Fruit fly (Drosophila melanogaster) whole organism, wandering third instar larva: ENCODE measurements around the gene CG12438.

Experiments used
- CG32264 ChIP-seq: fragments of 200-800 bp; sonication (Bioruptor generic); optimal IDR thresholded peaks from 2 replicates; lab custom pipeline; 2016; ENCODE audit warnings: missing biosample characterization, missing genetic modification characterization
- CG9705 ChIP-seq: fragments of 200-800 bp; sonication (Bioruptor generic); optimal IDR thresholded peaks from 2 replicates; lab custom pipeline; 2018; ENCODE audit warnings: missing biosample characterization, mild to moderate bottlenecking, missing genetic modification characterization
- CrebA ChIP-seq: fragments of 200-800 bp; sonication (Bioruptor generic); optimal IDR thresholded peaks from 2 replicates; lab custom pipeline; 2016; ENCODE audit warnings: missing biosample characterization, mild to moderate bottlenecking, missing genetic modification characterization, borderline replicate concordance
- Dfd ChIP-seq: fragments of >200 bp; optimal IDR thresholded peaks from 2 replicates; lab custom pipeline; 2017; ENCODE audit warnings: missing biosample characterization, missing genetic modification characterization
- Dif ChIP-seq: fragments of 200-275, 200-300 bp; sonication (Bioruptor generic); optimal IDR thresholded peaks from 2 replicates; lab custom pipeline; 2018; ENCODE audit warnings: missing biosample characterization, missing genetic modification characterization; ENCODE audit not compliant: partially characterized antibody
- GATAd ChIP-seq: sonication (Bioruptor generic); optimal IDR thresholded peaks from 2 replicates; lab custom pipeline; 2016; ENCODE audit warnings: missing biosample characterization, missing genetic modification characterization
- HLH106 ChIP-seq: fragments of 200-800 bp; optimal IDR thresholded peaks from 3 replicates; lab custom pipeline; 2019; ENCODE audit warnings: missing biosample characterization, mild to moderate bottlenecking, missing genetic modification characterization, moderate library complexity
- Hnf4 ChIP-seq: fragments of 200-800 bp; sonication (Bioruptor generic); optimal IDR thresholded peaks from 2 replicates; lab custom pipeline; 2016; ENCODE audit warnings: missing biosample characterization, mild to moderate bottlenecking, missing genetic modification characterization
- Hr78 ChIP-seq: fragments of >200 bp; optimal IDR thresholded peaks from 2 replicates; lab custom pipeline; 2017; ENCODE audit warnings: missing biosample characterization, missing genetic modification characterization
- Hr83 ChIP-seq: fragments of 200-300 bp; sonication (Bioruptor generic); optimal IDR thresholded peaks from 2 replicates; lab custom pipeline; 2016; ENCODE audit warnings: missing biosample characterization, mild to moderate bottlenecking, missing genetic modification characterization, moderate library complexity; ENCODE audit not compliant: poor library complexity, severe bottlenecking
- Jra ChIP-seq: sonication (Bioruptor generic); optimal IDR thresholded peaks from 2 replicates; lab custom pipeline; 2016; ENCODE audit warnings: missing biosample characterization, missing genetic modification characterization
- Mio ChIP-seq: sonication (Bioruptor generic); optimal IDR thresholded peaks from 2 replicates; lab custom pipeline; 2016; ENCODE audit warnings: missing biosample characterization, missing genetic modification characterization
- Myc ChIP-seq: fragments of >200 bp; optimal IDR thresholded peaks from 2 replicates; lab custom pipeline; 2017
- N ChIP-seq: fragments of >200 bp; optimal IDR thresholded peaks from 2 replicates; lab custom pipeline; 2018; ENCODE audit warnings: missing biosample characterization, missing external identifiers, missing genetic modification characterization
- OdsH ChIP-seq: fragments of 200-800 bp; sonication (Bioruptor generic); optimal IDR thresholded peaks from 2 replicates; lab custom pipeline; 2016; ENCODE audit warnings: missing biosample characterization, mild to moderate bottlenecking, missing genetic modification characterization
- Rel ChIP-seq, 2 experiments: fragments of 200-800 bp; sonication (Bioruptor generic) in 1 of 2; optimal IDR thresholded peaks; 2 replicates in 1 of 2; 3 replicates in 1 of 2; lab custom pipeline; 2016 to 2019; ENCODE audit warnings: mild to moderate bottlenecking in 2 of 2, missing biosample characterization in 2 of 2, missing genetic modification characterization in 2 of 2, moderate library complexity in 1 of 2
- Sp1 ChIP-seq: fragments of 200-800 bp; sonication (Bioruptor generic); optimal IDR thresholded peaks from 3 replicates; lab custom pipeline; 2019; ENCODE audit warnings: missing biosample characterization, mild to moderate bottlenecking, missing genetic modification characterization, moderate library complexity
- Vsx2 ChIP-seq: fragments of 200-300, 225-300 bp; sonication (Bioruptor generic); optimal IDR thresholded peaks from 2 replicates; lab custom pipeline; 2018; ENCODE audit warnings: missing biosample characterization, missing genetic modification characterization; ENCODE audit not compliant: partially characterized antibody
- br ChIP-seq: fragments of 200-800 bp; sonication (Bioruptor generic); optimal IDR thresholded peaks from 2 replicates; lab custom pipeline; 2016; ENCODE audit warnings: missing biosample characterization, missing genetic modification characterization
- brk ChIP-seq: fragments of 200-800 bp; sonication (Bioruptor generic); optimal IDR thresholded peaks from 2 replicates; lab custom pipeline; 2016; ENCODE audit warnings: missing biosample characterization, mild to moderate bottlenecking, missing genetic modification characterization
- dl ChIP-seq, 2 experiments: fragments of 175-275, 200-275 bp in 1 of 2; fragments of 200-275 bp in 1 of 2; sonication (Bioruptor generic); optimal IDR thresholded peaks; lab custom pipeline; 2018; ENCODE audit warnings: mild to moderate bottlenecking in 2 of 2, missing biosample characterization in 2 of 2, missing genetic modification characterization in 2 of 2, moderate library complexity in 2 of 2; ENCODE audit not compliant: partially characterized antibody in 2 of 2, insufficient read depth in 1 of 2
- dmrt93B ChIP-seq: fragments of 200-800 bp; sonication (Bioruptor generic); optimal IDR thresholded peaks from 2 replicates; lab custom pipeline; 2018; ENCODE audit warnings: missing biosample characterization, mild to moderate bottlenecking, missing genetic modification characterization
- dsf ChIP-seq: sonication (Bioruptor generic); optimal IDR thresholded peaks from 2 replicates; lab custom pipeline; 2016; ENCODE audit warnings: missing biosample characterization, missing genetic modification characterization, borderline replicate concordance
- ey ChIP-seq: fragments of 200-800 bp; sonication (Bioruptor generic); optimal IDR thresholded peaks from 2 replicates; lab custom pipeline; 2016; ENCODE audit warnings: missing biosample characterization, missing genetic modification characterization
- foxo ChIP-seq, 2 experiments: fragments of 200-800 bp; sonication (Bioruptor generic); optimal IDR thresholded peaks; 2 replicates in 1 of 2; 3 replicates in 1 of 2; lab custom pipeline; 2016 to 2017; ENCODE audit warnings: missing biosample characterization in 2 of 2, missing genetic modification characterization in 2 of 2
- fru ChIP-seq: fragments of 200-800 bp; sonication (Bioruptor generic); optimal IDR thresholded peaks from 3 replicates; lab custom pipeline; 2016; ENCODE audit warnings: missing biosample characterization, mild to moderate bottlenecking, missing genetic modification characterization
- h ChIP-seq: fragments of 200-800 bp; sonication (Bioruptor generic); optimal IDR thresholded peaks from 3 replicates; lab custom pipeline; 2016; ENCODE audit warnings: missing biosample characterization, mild to moderate bottlenecking, missing genetic modification characterization
- jim ChIP-seq: fragments of 175-275, 200-325 bp; sonication (Bioruptor generic); optimal IDR thresholded peaks from 2 replicates; lab custom pipeline; 2016; ENCODE audit warnings: missing biosample characterization, mild to moderate bottlenecking, missing genetic modification characterization
- pan ChIP-seq: fragments of >200 bp; optimal IDR thresholded peaks from 2 replicates; lab custom pipeline; 2017
- psq ChIP-seq: fragments of 200-800 bp; sonication (Bioruptor generic); optimal IDR thresholded peaks from 3 replicates; lab custom pipeline; 2017; ENCODE audit warnings: missing biosample characterization, mild to moderate bottlenecking, missing genetic modification characterization, moderate library complexity
- rgr ChIP-seq: fragments of 200-800 bp; sonication (Bioruptor generic); optimal IDR thresholded peaks from 3 replicates; lab custom pipeline; 2016; ENCODE audit warnings: missing biosample characterization, mild to moderate bottlenecking, missing genetic modification characterization
- sage ChIP-seq: fragments of 200-800 bp; sonication (Bioruptor generic); optimal IDR thresholded peaks from 2 replicates; lab custom pipeline; 2016; ENCODE audit warnings: missing biosample characterization, mild to moderate bottlenecking, missing genetic modification characterization
- tai ChIP-seq: sonication (Bioruptor generic); optimal IDR thresholded peaks from 2 replicates; lab custom pipeline; 2016; ENCODE audit warnings: missing biosample characterization, missing genetic modification characterization
- woc ChIP-seq: sonication (Bioruptor generic); optimal IDR thresholded peaks from 2 replicates; lab custom pipeline; 2016; ENCODE audit warnings: missing biosample characterization, mild to moderate bottlenecking, missing genetic modification characterization

CG12438 gene

dm6 chr2L:8735572-8735996, 16.5 kb upstream of the CG12438 start:
- TF ChIP-seq brk (GFP tag; lab: Kevin White, UChicago) (no peak), fru (GFP tag; lab: Kevin White, UChicago) (peak; percentile 62), Jra (GFP tag; lab: Kevin White, UChicago) (peak; percentile 85), Sp1 (GFP tag; lab: Kevin White, UChicago) (peak; percentile 66), br (GFP tag; lab: Kevin White, UChicago) (peak; percentile 67), Mio (no peak), psq (GFP tag; lab: Kevin White, UChicago) (peak; percentile 12), HLH106 (peak; percentile 43), foxo (GFP tag; optimal IDR thresholded peaks at IDR 0.05; lab: Kevin White, UChicago) (peak in 1 of 2 experiments; percentile 38), dl (GFP tag; optimal IDR thresholded peaks at IDR 0.05; lab: Kevin White, UChicago; ENCODE audit: insufficient read depth in 1 of 2, partially characterized antibody in 2 of 2) (peak; percentile 83 to 89), CrebA (GFP tag; lab: Kevin White, UChicago) (peak; percentile 22), Vsx2 (GFP tag; lab: Kevin White, UChicago) (peak; percentile 82), Hnf4 (GFP tag; lab: Kevin White, UChicago) (peak; percentile 85), Myc (lab: Kevin White, UChicago) (no peak), GATAd (GFP tag; lab: Kevin White, UChicago) (no peak), rgr (peak; percentile 74), Dif (peak; percentile 94), pan (lab: Kevin White, UChicago) (no peak), h (GFP tag; lab: Kevin White, UChicago) (peak; percentile 79), jim (GFP tag; lab: Kevin White, UChicago) (no peak), ey (GFP tag; lab: Kevin White, UChicago) (no peak), Hr78 (GFP tag; lab: Kevin White, UChicago) (no peak), woc (GFP tag; lab: Kevin White, UChicago) (peak; percentile 17), OdsH (GFP tag; lab: Kevin White, UChicago) (peak; percentile 56), CG32264 (no peak), Rel (GFP tag; optimal IDR thresholded peaks at IDR 0.05; lab: Kevin White, UChicago) (peak; percentile 66), Rel (tag; optimal IDR thresholded peaks at IDR 0.05; lab: Kevin White, UChicago) (peak; percentile 69), Hr83 (GFP tag; lab: Kevin White, UChicago) (peak; percentile 91)

DNA sequence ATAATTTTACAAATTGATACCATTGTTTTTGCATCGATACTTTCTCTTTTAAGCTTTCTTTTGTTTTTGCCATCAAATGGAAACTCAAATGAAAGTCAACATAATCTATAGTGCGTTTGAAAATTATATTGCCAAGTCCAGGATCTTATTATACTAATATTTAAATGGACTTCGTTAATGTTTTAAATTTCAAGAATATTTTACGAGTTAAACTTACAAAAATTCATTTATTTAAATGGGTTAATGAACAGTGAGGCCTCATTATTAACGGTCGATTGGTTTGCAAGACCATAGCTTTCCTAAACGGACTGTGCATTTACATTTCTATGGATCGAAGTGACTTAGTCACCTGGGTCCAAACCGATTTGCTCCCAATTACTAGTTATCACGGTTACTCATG, 15.7 kb upstream of the CG12438 start:
- peak; percentile 23 for TF ChIP-seq Hnf4 (GFP tag; lab: Kevin White, UChicago)
- TF ChIP-seq Vsx2 (GFP tag; lab: Kevin White, UChicago): no peak
- TF ChIP-seq fru (GFP tag; lab: Kevin White, UChicago): no peak
- TF ChIP-seq Dif: no peak
- no peak for TF ChIP-seq h (GFP tag; lab: Kevin White, UChicago)
- TF ChIP-seq Dfd (GFP tag; lab: Kevin White, UChicago): no peak
- no peak for TF ChIP-seq tai (GFP tag; lab: Kevin White, UChicago)

dm6 chr2L:8738253-8738665, 13.8 kb upstream of the CG12438 start:
- TF ChIP-seq foxo (GFP tag; optimal IDR thresholded peaks at IDR 0.05; lab: Kevin White, UChicago) (peak in 1 of 2 experiments; percentile 57), ey (GFP tag; lab: Kevin White, UChicago) (peak; percentile 53), brk (GFP tag; lab: Kevin White, UChicago) (peak; percentile 14), dmrt93B (GFP tag; lab: Kevin White, UChicago) (peak; percentile 3), N (GFP tag; lab: Kevin White, UChicago) (no peak), Hr78 (GFP tag; lab: Kevin White, UChicago) (no peak), pan (lab: Kevin White, UChicago) (no peak), Mio (no peak), h (GFP tag; lab: Kevin White, UChicago) (peak; percentile 64), CG32264 (no peak), rgr (peak; percentile 62), psq (GFP tag; lab: Kevin White, UChicago) (peak; percentile 51), OdsH (GFP tag; lab: Kevin White, UChicago) (peak; percentile 44), Sp1 (GFP tag; lab: Kevin White, UChicago) (peak; percentile 43), dsf (GFP tag; lab: Kevin White, UChicago) (no peak), CrebA (GFP tag; lab: Kevin White, UChicago) (peak; percentile 56), fru (GFP tag; lab: Kevin White, UChicago) (peak; percentile 42), jim (GFP tag; lab: Kevin White, UChicago) (no peak), woc (GFP tag; lab: Kevin White, UChicago) (no peak), br (GFP tag; lab: Kevin White, UChicago) (peak; percentile 60), CG9705 (GFP tag; lab: Kevin White, UChicago) (no peak), HLH106 (peak; percentile 43), sage (GFP tag; lab: Kevin White, UChicago) (no peak), Hnf4 (GFP tag; lab: Kevin White, UChicago) (peak; percentile 53)
